Worm (Caenorhabditis elegans): Measurements from ENCODE around the gene K03H1.13.

DNA sequence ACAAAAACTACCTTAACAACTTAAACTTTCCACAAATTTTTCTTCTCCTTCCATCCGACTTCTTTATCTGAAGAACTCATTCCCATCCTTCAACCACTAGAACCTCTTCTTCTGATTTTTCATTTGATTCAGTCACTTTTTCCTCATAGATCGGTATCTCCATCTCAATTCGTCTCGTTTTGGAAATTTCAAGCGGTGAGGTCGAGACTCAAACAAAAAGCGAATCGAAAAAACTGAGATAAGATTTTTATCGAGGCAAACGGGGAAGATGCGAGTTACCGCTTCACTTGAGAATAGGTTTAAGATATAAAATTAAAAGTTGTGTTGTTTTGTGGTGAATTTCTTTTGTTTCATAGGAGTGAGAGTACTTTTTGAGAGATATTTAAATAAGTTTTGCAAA is 41.2 kb upstream of the K03H1.13 start:
- TF ChIP-seq skn-1 (tag; optimal IDR thresholded peaks at IDR 0.05) (no peak), unc-39 (tag; optimal IDR thresholded peaks at IDR 0.05) (no peak), egl-27 (tag; optimal IDR thresholded peaks at IDR 0.05) (no peak), daf-12 (tag; optimal IDR thresholded peaks at IDR 0.05) (no peak), ztf-4 (tag; optimal IDR thresholded peaks at IDR 0.05) (no peak), nhr-28 (tag; optimal IDR thresholded peaks at IDR 0.05) (no peak)
